Worm (Caenorhabditis elegans) whole organism, dauer: ENCODE data around the gene ZK809.5.

Source experiments
- unc-62 ChIP-seq: sonication (generic microtip); optimal IDR thresholded peaks from 2 replicates; lab custom pipeline; 2017; ENCODE audit warnings: missing biosample characterization, missing genetic modification reagents, missing genetic modification characterization

Gene ZK809.5

DNA sequence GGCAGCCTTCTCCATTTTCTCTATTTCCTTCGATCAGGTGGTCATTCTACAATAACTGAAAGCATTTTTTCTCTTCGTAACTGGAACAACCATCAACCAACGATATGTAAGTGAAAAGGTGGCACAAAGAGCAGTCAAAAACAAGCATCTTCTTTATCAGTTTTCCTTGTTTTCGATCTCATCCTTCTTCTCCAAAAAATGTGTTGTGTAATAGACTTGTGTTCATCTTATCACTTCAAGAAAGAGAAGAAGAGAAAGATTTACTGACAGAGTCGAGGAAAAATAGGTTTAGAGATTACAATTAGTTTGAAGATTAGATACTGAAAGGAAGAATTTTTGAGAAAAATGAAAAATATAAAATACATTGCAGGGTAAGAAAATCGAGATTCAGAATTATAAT, 11.2 kb upstream of the ZK809.5 start:
- TF ChIP-seq unc-62 (GFP tag; lab: Kevin White, UChicago) = no peak

DNA sequence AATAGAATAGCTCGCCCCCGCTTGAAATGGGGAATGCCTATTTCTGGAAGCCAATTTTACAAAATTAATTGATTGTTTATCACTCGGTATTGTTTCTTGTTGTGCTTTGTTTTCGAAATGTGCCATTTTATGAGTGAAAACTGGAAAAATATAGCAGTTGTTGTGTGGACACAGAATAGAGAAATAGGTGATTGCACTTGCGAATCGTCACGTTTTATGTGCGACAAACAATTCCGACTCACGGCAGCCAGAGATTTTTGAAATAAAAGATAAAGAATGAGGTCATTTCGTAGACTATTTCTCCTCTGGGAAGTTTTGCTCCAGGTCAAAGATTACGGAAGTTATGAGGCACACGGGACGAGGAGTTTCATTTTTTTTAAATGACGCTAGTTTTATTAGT, 9.6 kb upstream of the ZK809.5 start:
- no peak for TF ChIP-seq unc-62 (GFP tag; lab: Kevin White, UChicago)

DNA sequence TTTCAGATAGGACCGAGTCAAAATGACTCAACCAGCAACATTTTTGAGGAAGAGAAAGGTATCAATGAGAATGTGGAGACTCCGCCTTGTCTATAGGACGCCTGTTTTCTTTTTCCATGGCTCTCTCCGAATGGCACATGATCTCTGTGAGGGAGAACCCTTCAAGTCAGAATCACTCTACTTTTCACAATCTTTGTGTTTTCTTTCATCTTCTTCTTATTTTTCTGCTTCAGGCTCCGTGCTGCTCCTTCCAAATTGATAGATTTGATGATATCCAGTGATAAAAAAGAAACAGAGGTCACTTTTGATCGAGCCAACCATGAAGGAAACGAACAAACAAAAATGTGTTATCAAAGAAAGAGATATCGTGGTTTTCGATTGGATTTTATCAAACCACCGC, 7.5 kb upstream of the ZK809.5 start, which contains the start of gene ZK809.8:
Gene ZK809.8, minus strand, starts transcription at position 34 of the 400 bp plus-strand sequence.
- no peak for TF ChIP-seq unc-62 (GFP tag; lab: Kevin White, UChicago)

DNA sequence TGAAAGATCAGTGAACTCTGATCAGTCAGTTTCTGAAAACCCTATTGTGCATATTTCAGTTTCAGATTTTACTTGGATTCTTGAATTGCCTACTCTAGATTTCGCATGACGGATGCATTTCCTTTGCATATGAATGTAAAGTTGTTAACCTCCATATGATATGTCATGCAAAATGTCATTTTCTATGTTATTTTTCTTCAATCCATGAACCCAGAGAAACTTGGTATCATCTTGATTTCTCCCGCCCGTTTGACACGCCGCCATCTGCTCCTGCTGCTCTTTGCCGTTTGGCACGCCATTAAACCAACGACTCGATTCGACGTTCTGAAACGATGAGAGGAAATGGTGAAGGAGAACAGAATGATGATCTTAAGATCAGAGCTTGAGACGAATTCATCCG, 6.2 kb upstream of the ZK809.5 start:
- TF ChIP-seq unc-62 (GFP tag; lab: Kevin White, UChicago) = no peak

DNA sequence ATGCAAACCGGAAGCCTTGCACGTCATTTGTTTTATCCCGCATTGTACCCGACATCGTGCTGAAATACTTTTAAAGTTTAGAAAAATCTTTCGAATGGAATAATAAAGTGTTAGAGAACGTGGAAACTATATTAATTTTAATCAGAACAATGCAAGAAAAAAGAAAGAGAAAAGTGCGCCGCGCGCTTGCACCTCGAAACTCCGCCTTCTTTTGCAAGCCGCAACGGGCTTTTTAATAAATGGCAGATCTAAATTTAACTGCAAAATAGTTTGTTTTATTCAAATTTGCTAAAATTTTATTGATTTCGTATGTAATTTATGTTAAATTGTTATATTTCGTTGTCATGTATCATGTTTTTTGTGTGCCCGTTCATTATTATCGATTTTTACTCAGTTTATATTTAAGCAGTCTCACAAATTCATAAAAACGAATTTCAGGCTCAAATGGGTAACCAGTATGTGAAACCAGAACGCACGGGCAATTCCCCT, 4.5 kb upstream of the ZK809.5 start, which contains the start of the genes acl-3 and ndub-6:
Gene acl-3, minus strand, starts transcription at position 59 of the 489 bp plus-strand sequence.
Gene ndub-6, plus strand, starts transcription at position 439 of the 489 bp plus-strand sequence.
- no peak for TF ChIP-seq unc-62 (GFP tag; lab: Kevin White, UChicago)

DNA sequence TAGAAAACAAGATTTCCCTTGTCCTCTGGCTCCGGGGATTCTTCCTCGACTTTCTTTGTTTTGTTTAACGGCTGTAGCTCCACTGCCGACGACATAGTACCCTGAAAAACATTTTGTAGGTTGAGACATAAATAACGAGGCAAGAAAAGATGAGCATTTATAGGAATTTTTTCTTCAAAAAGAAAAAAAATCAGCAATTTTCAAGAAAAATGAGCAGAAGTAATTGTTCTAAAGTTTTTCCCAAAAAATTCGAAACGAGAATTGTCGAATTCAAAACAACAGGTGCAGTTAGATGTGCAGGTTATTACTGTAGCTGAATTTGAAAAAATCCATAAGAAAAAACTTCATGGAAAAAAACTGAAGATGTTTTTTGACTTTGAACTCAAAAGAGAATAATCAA, 1.2 kb upstream of the ZK809.5 start, which contains the start of gene ent-1:
Gene ent-1, minus strand, starts transcription at position 101 of the 400 bp plus-strand sequence.
- no peak for TF ChIP-seq unc-62 (GFP tag; lab: Kevin White, UChicago)

DNA sequence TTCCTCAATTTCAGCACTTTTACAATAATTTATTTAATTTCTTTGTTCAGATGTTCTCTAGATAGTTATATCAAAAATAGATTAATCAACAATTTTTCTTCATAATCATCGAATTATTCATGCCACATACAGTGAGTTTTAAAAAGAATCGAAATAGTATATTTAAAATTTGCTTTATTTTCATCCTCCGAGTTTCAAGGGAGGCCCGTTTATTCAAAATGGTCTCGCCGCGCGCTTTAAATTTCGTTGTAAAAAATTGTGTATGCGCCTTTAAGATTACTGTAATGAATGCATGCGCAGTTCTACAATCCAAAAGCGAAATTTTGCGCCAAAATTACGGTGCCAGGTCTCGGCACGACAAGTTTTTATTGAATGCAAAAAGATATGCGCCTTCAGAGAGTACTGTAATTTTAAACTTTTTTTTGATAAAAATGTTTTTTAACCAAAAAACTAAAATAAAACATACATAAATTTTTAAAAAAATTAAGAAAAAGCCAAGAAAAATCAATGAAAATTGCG, 3.3 kb downstream of the ZK809.5 start, which contains the start of gene ZK792.1:
Gene ZK792.1, plus strand, starts transcription at position 51 of the 519 bp plus-strand sequence.
- TF ChIP-seq unc-62 (GFP tag; lab: Kevin White, UChicago) = no peak

DNA sequence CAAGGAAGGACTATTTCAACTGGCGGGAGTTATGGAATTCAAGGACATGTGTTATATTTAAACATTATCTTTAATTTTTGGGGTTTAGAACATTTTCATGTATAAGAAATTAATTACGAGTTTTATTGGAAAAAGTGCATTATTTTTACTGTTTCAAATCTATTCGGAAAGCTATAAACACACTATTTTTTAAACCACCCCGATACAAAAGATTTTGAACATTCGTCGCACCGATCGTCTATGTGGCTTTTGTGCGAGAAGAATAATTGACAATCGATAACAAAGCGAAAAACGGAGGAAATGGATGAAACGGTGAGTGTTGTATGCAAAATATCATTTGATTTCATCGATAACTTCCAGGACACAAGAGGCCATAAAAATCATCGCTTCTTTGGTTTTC, 8.5 kb downstream of the ZK809.5 start, which contains the start of gene ZK809.9:
Gene ZK809.9, plus strand, starts transcription at position 301 of the 400 bp plus-strand sequence.
- TF ChIP-seq unc-62 (GFP tag; lab: Kevin White, UChicago) = no peak

DNA sequence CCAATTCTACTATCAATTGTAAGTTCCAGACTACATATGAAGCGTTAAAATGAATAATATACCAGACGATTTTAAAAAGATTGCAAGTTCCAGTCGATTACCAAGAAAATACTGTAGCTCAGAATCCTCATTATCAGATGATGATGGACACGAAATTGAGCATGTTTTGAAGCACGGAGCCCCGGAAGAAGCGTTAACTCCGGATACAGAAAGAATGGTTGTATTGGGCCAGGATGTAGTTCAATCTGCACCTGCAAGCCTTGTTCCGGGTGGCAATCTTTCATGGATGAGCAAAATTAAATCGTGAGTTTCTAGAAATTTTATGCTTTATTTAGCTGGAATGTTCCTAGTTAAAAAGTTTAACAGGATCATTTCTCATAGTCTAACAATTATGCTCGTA, 11.5 kb downstream of the ZK809.5 start, which contains the start of gene atg-4.2:
Gene atg-4.2, plus strand, starts transcription at position 24 of the 400 bp plus-strand sequence.
- TF ChIP-seq unc-62 (GFP tag; lab: Kevin White, UChicago) = no peak

DNA sequence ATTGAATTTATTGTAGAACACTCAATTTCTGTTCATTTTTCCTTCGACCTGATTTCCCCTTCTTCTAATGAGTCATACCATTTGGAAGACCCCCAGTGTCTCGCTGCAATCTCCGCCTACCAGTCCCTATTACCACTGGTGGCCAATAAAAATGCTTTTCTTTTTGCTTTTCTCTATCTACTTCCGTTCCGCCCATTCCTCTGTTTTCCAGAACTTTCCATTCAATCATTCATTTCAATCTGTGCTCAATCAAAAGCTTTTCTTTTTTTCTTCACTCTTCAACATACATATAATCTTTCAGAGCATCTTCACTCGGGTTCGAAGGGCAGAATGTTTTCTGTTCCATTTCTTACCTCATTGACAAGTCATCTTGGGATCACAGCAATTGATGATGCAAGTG, 17.0 kb downstream of the ZK809.5 start, which contains the start of gene inx-8:
Gene inx-8, plus strand, starts transcription at position 301 of the 400 bp plus-strand sequence.
- no peak for TF ChIP-seq unc-62 (GFP tag; lab: Kevin White, UChicago)

DNA sequence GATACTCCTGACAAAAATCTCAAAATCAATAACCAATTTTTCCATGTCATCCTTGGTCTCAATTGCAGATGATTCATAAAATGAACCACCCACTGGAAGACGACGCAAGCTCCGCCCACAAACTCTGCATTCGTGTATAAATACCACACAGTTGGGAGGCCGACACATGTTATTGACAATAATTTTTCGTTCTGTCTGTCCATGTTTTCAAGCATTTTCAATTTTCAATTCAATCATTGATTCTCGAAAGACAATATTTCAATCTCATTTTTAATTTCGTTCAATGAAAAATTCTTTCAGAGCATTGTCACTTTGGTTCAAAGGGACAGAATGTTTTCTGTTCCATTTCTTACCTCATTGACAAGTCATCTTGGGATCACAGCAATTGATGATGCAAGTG, 19.5 kb downstream of the ZK809.5 start, which contains the start of gene inx-9:
Gene inx-9, plus strand, starts transcription at position 301 of the 400 bp plus-strand sequence.
- no peak for TF ChIP-seq unc-62 (GFP tag; lab: Kevin White, UChicago)

DNA sequence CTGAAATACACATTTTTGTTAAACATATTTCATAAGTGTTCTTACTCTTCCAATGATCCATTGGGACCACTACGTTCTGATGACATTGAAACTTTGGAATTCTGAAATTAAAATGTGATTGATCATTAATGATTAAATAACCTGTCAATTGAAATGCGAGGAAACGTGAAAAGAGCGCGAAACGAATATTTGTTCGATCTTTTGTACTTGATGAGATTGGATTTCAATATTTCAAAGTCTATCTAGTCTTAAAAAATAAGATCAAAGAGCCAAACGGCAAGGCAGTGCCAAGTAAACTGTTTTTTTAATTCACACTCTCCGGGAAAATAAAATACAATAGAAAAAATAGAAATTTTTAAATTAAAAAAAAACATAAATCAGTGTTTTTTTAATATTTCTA, 25.4 kb downstream of the ZK809.5 start, which contains the start of gene ZK792.4:
Gene ZK792.4, minus strand, starts transcription at position 101 of the 400 bp plus-strand sequence.
- no peak for TF ChIP-seq unc-62 (GFP tag; lab: Kevin White, UChicago)

DNA sequence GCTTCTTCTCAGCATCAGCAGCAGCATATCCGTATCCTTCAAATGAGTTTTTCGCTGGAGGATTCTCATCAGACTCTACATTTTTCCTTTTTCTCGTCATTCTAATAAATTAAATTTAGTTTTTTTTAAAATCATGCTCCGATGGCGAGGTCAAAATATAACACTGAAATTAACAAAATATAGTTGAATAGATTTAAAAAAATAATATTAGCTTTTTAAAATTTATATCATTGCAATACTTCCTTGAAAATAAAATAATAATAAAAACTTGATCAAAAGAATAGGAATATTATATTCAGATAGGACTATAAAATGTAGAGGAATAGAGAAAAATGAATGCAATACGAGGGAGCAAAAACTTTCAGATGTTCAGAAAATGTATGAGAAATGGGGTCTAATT, 31.5 kb downstream of the ZK809.5 start, which contains the start of gene ZK792.5:
Gene ZK792.5, minus strand, starts transcription at position 101 of the 400 bp plus-strand sequence.
- TF ChIP-seq unc-62 (GFP tag; lab: Kevin White, UChicago) = no peak

DNA sequence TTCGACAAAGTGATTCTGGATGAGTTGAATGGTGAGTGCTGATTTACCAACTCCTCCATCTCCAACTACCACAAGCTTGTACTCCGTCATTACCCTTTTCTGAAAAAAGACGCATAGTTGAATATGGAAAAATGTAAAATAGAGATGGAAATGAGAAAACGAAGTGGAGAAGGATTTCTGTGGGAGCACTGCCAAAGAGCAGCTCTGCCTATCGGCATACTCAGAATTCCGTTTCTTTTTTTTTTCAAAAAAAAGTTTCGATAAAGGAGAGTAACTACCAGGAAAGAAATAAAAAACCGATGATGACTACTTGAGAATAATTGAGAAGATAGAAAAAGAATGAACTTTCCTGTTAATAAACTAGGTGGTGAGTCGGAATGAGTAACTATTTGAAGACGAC, 34.5 kb downstream of the ZK809.5 start, which contains the start of gene let-60:
Gene let-60, minus strand, starts transcription at position 101 of the 400 bp plus-strand sequence.
- no peak for TF ChIP-seq unc-62 (GFP tag; lab: Kevin White, UChicago)

DNA sequence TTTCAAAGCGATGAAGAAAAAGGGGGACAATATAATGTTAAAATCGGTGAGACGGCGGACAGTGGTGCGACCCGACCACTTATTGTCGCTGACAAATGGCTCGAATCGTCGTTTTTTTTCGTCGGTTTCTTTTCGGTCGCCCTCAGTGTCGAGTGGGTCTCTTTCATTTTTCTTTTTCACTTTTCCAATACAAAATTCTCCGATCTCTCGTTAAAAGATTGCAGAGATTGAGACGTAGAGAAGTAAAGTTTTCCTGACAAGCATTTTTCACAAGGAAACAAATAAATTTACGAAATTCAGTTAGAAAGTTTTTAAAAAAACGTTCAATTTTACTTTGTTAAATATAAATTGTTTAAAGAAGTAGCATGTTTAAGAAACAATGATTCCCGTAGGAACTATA, 35.0 kb downstream of the ZK809.5 start:
- TF ChIP-seq unc-62 (GFP tag; lab: Kevin White, UChicago) = no peak

DNA sequence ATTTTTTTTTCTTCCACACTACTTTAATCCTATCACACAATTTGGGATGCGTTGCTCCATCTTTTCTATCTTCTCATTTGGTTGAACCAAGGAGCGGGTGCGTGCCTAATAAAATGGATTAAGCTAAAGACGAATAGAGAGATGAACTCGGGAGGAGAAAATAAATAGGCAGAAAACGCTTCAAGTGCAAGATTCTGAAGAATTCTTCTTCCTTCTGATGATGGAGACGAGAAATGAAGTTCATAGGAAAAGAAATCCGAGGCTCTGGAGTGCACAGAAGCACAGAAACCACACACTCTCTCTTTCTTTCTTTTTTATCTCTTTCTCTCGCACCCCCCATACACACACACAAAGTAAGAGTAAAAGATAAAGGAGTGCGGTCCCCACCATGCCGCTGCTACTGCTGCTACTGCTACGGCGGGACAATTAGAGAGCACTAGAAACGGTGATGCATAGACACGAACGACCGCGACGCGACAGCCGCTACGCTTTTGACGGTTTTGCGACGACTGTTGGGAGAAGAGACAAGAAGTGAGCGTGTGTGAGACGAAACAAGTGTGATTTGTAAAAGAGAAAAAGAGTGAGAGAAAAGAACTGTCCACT, 35.6 kb downstream of the ZK809.5 start:
- no peak for TF ChIP-seq unc-62 (GFP tag; lab: Kevin White, UChicago)
